Worm (Caenorhabditis elegans): ENCODE measurements around the gene K08F8.15.

Gene K08F8.15

ce11 chrII:8748638-8749037 is 18.0 kb upstream of the K08F8.15 start:
- TF ChIP-seq ceh-90 (tag; optimal IDR thresholded peaks at IDR 0.05) (no peak), aly-2 (tag; optimal IDR thresholded peaks at IDR 0.05) (no peak), efl-1 (optimal IDR thresholded peaks at IDR 0.05) (no peak), efl-1 (GFP tag; optimal IDR thresholded peaks at IDR 0.05 in 1 of 2) (peak in 1 of 2 experiments; percentile 64)

DNA sequence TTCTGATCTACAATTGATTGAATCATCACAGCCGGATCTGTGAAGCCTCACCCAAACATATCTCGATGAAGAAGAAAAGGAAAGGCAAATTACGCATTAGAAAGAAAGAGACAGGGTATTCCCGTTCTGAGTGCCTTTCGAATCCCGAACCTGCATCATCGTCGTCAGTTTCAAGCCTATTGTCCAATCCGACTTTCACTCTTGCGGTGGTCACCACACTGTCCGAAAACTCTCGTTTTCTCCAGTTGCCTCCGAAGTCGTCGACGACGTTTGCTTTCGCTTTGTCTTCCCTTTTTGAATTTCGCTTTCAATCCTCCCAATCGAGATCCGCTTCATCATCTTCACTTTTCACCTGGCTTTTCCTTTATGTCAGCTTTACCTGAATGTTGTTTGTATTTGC is 17.5 kb upstream of the K08F8.15 start:
- TF ChIP-seq nhr-85 (tag) (no peak), fkh-10 (GFP tag; optimal IDR thresholded peaks at IDR 0.05) (no peak), mab-9 (GFP tag; IDR thresholded peaks at IDR 0.05) (no peak), ets-5 (GFP tag; IDR thresholded peaks at IDR 0.05) (no peak), vab-15 (tag; optimal IDR thresholded peaks at IDR 0.05) (no peak), blmp-1 (tag; optimal IDR thresholded peaks at IDR 0.05) (peak; percentile 100)

DNA sequence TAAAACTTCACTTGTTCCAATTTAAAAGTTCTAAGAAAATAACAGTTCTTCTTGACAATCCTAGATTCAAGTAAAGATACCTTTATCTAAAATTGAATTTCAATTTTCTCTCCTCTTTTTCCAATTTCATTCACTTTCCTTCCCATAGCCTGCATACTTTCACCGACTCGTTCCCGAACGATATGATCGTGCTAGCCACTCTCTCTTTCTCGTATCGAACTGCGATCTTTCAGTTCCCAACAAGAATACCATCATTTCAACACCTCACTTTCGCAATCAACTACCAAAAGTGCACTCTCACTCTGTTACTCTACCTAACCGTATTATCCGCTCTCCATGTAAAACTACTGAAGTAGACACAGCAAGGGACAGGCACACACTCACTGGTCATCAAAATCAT is 16.6 kb upstream of the K08F8.15 start:
- TF ChIP-seq F16B12.6 (tag; optimal IDR thresholded peaks at IDR 0.05) = no peak
- TF ChIP-seq zip-4 (GFP tag; optimal IDR thresholded peaks at IDR 0.05) = no peak
- TF ChIP-seq pax-3 (tag; optimal IDR thresholded peaks at IDR 0.05) = no peak
- TF ChIP-seq xbp-1 (tag; optimal IDR thresholded peaks at IDR 0.05) = no peak
- no peak for TF ChIP-seq ceh-8 (GFP tag; optimal IDR thresholded peaks at IDR 0.05)
- TF ChIP-seq sox-4 (tag; optimal IDR thresholded peaks at IDR 0.05) = no peak
- peak; percentile 28 for TF ChIP-seq lin-14 (GFP tag; optimal IDR thresholded peaks at IDR 0.05)
- no peak for TF ChIP-seq fos-1 (tag; optimal IDR thresholded peaks at IDR 0.05)
- TF ChIP-seq ceh-63 (GFP tag; optimal IDR thresholded peaks at IDR 0.05) = no peak
- TF ChIP-seq alr-1 (tag; optimal IDR thresholded peaks at IDR 0.05; ENCODE audit: borderline replicate concordance) = no peak
- peak; percentile 60 for TF ChIP-seq skn-1 (tag; optimal IDR thresholded peaks at IDR 0.05)
- TF ChIP-seq mef-2 (tag; optimal IDR thresholded peaks at IDR 0.05) = no peak
- peak; percentile 95 for TF ChIP-seq blmp-1 (tag; optimal IDR thresholded peaks at IDR 0.05)
- no peak for TF ChIP-seq mep-1 (tag; optimal IDR thresholded peaks at IDR 0.05)
- peak; percentile 1 for TF ChIP-seq snu-23 (GFP tag; optimal IDR thresholded peaks at IDR 0.05)
- no peak for TF ChIP-seq vab-15 (tag; optimal IDR thresholded peaks at IDR 0.05)
- TF ChIP-seq sup-37 (GFP tag; optimal IDR thresholded peaks at IDR 0.05) = no peak

- TF ChIP-seq tlp-1 (tag; optimal IDR thresholded peaks at IDR 0.05) = no peak
- peak; percentile 100 for TF ChIP-seq blmp-1 (tag; optimal IDR thresholded peaks at IDR 0.05)
- TF ChIP-seq nhr-11 (tag; optimal IDR thresholded peaks at IDR 0.05) = no peak
- no peak for TF ChIP-seq xbp-1 (tag; optimal IDR thresholded peaks at IDR 0.05)
- TF ChIP-seq efl-1 (optimal IDR thresholded peaks at IDR 0.05) = no peak
- peak in 1 of 2 experiments; percentile 72 for TF ChIP-seq efl-1 (GFP tag; optimal IDR thresholded peaks at IDR 0.05 in 1 of 2)
- no peak for TF ChIP-seq zag-1 (tag; optimal IDR thresholded peaks at IDR 0.05)
- TF ChIP-seq tbx-2 (tag; optimal IDR thresholded peaks at IDR 0.05) = no peak
- TF ChIP-seq ceh-90 (tag; optimal IDR thresholded peaks at IDR 0.05) = no peak
- no peak for TF ChIP-seq nhr-84 (tag; optimal IDR thresholded peaks at IDR 0.05)
- TF ChIP-seq unc-86 (tag; optimal IDR thresholded peaks at IDR 0.05) = no peak
- no peak for TF ChIP-seq lir-3 (tag; optimal IDR thresholded peaks at IDR 0.05; ENCODE audit: poor library complexity)
- TF ChIP-seq jun-1 (tag; optimal IDR thresholded peaks at IDR 0.05) = peak; percentile 53
- no peak for TF ChIP-seq Y116A8C.19 (tag; optimal IDR thresholded peaks at IDR 0.05; ENCODE audit: borderline replicate concordance)
Observed at ce11 chrII:8751042-8751441, 15.6 kb upstream of the K08F8.15 start.

- TF ChIP-seq C04F5.9 (tag; optimal IDR thresholded peaks at IDR 0.05) (no peak), ces-1 (GFP tag; optimal IDR thresholded peaks at IDR 0.05) (no peak), xbp-1 (tag; optimal IDR thresholded peaks at IDR 0.05) (no peak), unc-130 (tag; optimal IDR thresholded peaks at IDR 0.05) (no peak)
Observed at ce11 chrII:8751686-8752085, 14.9 kb upstream of the K08F8.15 start, which contains the start of gene atf-2. Gene atf-2, plus strand, starts transcription at chrII:8751986.

Measured in whole organism, L1 larva.